Fruit fly (Drosophila melanogaster) whole organism, adult: ENCODE measurements around the gene CG9702.

Source experiments
- CG11617 ChIP-seq: fragments of 200-800 bp; sonication (Bioruptor generic); optimal IDR thresholded peaks from 2 replicates; lab custom pipeline; 2017; ENCODE audit warnings: mild to moderate bottlenecking, missing biosample characterization, missing genetic modification reagents, missing genetic modification characterization
- CG33017 ChIP-seq: fragments of 200-800 bp; sonication (Bioruptor generic); optimal IDR thresholded peaks from 2 replicates; lab custom pipeline; 2018; ENCODE audit warnings: missing biosample characterization, mild to moderate bottlenecking, missing genetic modification characterization, moderate library complexity
- CG7045 ChIP-seq: fragments of 200-800 bp; sonication (Bioruptor generic); optimal IDR thresholded peaks from 2 replicates; lab custom pipeline; 2017; ENCODE audit warnings: missing biosample characterization, mild to moderate bottlenecking, missing genetic modification characterization
- Clk ChIP-seq: fragments of 200-800 bp; sonication (Bioruptor generic); optimal IDR thresholded peaks from 2 replicates; lab custom pipeline; 2017; ENCODE audit warnings: missing biosample characterization, missing genetic modification characterization
- bab1 ChIP-seq: fragments of 200-800 bp; sonication (Bioruptor generic); optimal IDR thresholded peaks from 3 replicates; lab custom pipeline; 2019; ENCODE audit warnings: missing biosample characterization, mild to moderate bottlenecking, missing genetic modification characterization, moderate library complexity
- cic ChIP-seq: fragments of 200-800 bp; sonication (Bioruptor generic); optimal IDR thresholded peaks from 2 replicates; lab custom pipeline; 2017; ENCODE audit warnings: missing biosample characterization, mild to moderate bottlenecking, missing genetic modification characterization, moderate library complexity
- cnc ChIP-seq, 2 experiments: fragments of >200 bp; optimal IDR thresholded peaks; 2 replicates each; lab custom pipeline; 2017
- kay ChIP-seq: fragments of 200-800 bp; sonication (Bioruptor generic); peaks from one replicate; lab custom pipeline; 2016; ENCODE audit warnings: missing biosample characterization, missing genetic modification characterization, borderline replicate concordance

DNA sequence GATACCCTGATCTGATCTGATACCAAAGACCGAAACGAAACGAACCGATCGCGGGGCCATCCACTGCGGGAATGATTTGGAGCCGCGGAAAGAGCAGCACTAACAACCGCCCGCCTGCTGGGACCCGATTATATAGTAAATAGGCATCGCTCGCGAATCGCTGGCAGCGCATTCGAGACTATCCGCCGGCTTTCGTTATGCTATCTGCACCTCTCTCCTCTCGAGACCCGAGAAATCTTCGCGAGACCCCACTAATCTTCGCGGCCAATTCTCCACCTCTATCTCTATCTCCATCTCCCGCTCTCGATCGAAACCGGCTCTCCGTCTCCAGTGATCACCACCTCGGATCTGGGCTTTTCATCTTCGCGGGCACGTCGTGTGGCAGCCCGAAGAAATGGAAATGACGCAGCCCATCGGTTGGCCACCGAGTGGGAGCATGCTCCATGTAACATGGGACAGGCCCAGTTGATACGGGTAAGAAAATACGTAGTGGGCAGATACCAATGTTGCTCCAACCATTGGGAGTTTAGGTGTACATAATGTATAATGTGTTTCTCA, 8.0 kb downstream of the CG9702 start, which contains the start of gene CG9717:
- no peak for TF ChIP-seq CG11617
- TF ChIP-seq kay (GFP tag; lab: Kevin White, UChicago), result peak; percentile 3
- TF ChIP-seq bab1 (GFP tag; lab: Kevin White, UChicago), result no peak
- TF ChIP-seq CG33017 (tag; lab: Kevin White, UChicago), result no peak
- no peak for TF ChIP-seq cic
- no peak for TF ChIP-seq cnc (optimal IDR thresholded peaks at IDR 0.05; lab: Kevin White, UChicago)
- no peak for TF ChIP-seq Clk
- no peak for TF ChIP-seq CG7045 (GFP tag; lab: Kevin White, UChicago)
